Worm (Caenorhabditis elegans): ENCODE results near the gene C07A4.2.

DNA sequence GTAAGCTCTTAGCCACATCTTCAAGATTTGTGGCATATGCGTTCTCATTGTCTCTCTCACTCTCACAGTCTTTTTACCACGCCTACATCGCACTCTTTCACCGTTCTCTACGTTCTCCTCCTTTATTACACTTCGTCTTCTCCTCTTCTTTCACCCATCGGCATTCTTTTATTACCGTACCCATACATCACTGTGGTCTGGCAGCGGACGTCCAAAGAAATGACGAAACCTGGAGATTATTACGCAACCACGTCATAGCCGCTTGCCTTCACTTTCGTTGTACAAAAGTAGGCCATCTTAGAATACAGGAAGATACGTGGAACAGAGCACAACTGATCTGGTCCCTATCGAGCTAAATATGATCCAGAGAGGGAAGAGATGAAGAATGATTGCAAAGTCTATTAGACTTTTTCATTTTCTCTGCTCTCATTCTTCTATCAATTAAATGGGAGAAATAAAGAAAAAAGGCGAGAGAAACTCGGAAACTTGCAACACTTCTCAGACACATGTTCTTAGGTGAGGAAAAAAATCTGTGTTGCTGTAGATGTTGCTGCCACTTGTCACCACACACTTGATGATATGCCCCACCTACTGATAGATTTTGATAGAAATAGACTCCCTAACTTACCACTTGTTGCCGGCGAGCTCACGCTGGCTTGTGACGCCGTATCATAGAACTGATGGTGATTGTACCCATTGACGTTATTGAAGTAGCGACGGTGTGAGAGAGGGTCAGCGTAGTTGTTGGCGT is 32.5 kb downstream of the C07A4.2 start:
- TF ChIP-seq ama-1 (optimal IDR thresholded peaks at IDR 0.05) (no peak), ama-1 (GFP tag; optimal IDR thresholded peaks at IDR 0.05) (no peak), repo-1 (tag; optimal IDR thresholded peaks at IDR 0.05) (no peak)
